Fruit fly (Drosophila melanogaster) whole organism, adult: ENCODE results near the gene cutlet.

Source experiments
- CG11617 ChIP-seq: fragments of 200-800 bp; sonication (Bioruptor generic); optimal IDR thresholded peaks from 2 replicates; lab custom pipeline; 2017; ENCODE audit warnings: mild to moderate bottlenecking, missing biosample characterization, missing genetic modification reagents, missing genetic modification characterization
- CG12768 ChIP-seq: fragments of 200-800 bp; sonication (Bioruptor generic); optimal IDR thresholded peaks from 2 replicates; lab custom pipeline; 2017; ENCODE audit warnings: missing biosample characterization, missing genetic modification characterization, mild to moderate bottlenecking, moderate library complexity, missing genetic modification reagents
- CG14711 ChIP-seq: fragments of 200-800 bp; sonication (Bioruptor generic); optimal IDR thresholded peaks from 2 replicates; lab custom pipeline; 2018; ENCODE audit warnings: missing biosample characterization, mild to moderate bottlenecking, missing genetic modification characterization, moderate library complexity
- CG1620 ChIP-seq: fragments of 200-800 bp; sonication (Bioruptor generic); optimal IDR thresholded peaks from 2 replicates; lab custom pipeline; 2016; ENCODE audit warnings: missing biosample characterization, missing genetic modification characterization
- CG5204 ChIP-seq: fragments of 200-800 bp; sonication (Bioruptor generic); optimal IDR thresholded peaks from 2 replicates; lab custom pipeline; 2016; ENCODE audit warnings: missing biosample characterization, missing genetic modification characterization
- CG7101 ChIP-seq: fragments of 200-800 bp; sonication (Bioruptor generic); optimal IDR thresholded peaks from 2 replicates; lab custom pipeline; 2018; ENCODE audit warnings: missing biosample characterization, mild to moderate bottlenecking, missing genetic modification characterization, moderate library complexity
- Clk ChIP-seq: fragments of 200-800 bp; sonication (Bioruptor generic); optimal IDR thresholded peaks from 2 replicates; lab custom pipeline; 2017; ENCODE audit warnings: missing biosample characterization, missing genetic modification characterization
- Crg-1 ChIP-seq: fragments of 200-800 bp; sonication (Bioruptor generic); optimal IDR thresholded peaks from 2 replicates; lab custom pipeline; 2016; ENCODE audit warnings: missing biosample characterization, missing genetic modification characterization
- Hr96 ChIP-seq: fragments of 200-800 bp; sonication (Bioruptor generic); optimal IDR thresholded peaks from 2 replicates; lab custom pipeline; 2016; ENCODE audit warnings: missing biosample characterization, missing genetic modification characterization
- cic ChIP-seq: fragments of 200-800 bp; sonication (Bioruptor generic); optimal IDR thresholded peaks from 2 replicates; lab custom pipeline; 2017; ENCODE audit warnings: missing biosample characterization, mild to moderate bottlenecking, missing genetic modification characterization, moderate library complexity
- kay ChIP-seq: fragments of 200-800 bp; sonication (Bioruptor generic); peaks from one replicate; lab custom pipeline; 2016; ENCODE audit warnings: missing biosample characterization, missing genetic modification characterization, borderline replicate concordance
- ovo ChIP-seq: fragments of 200-800 bp; sonication (Bioruptor generic); optimal IDR thresholded peaks from 2 replicates; lab custom pipeline; 2016; ENCODE audit warnings: missing biosample characterization, missing genetic modification characterization
- pad ChIP-seq: fragments of 200-800 bp; sonication (Bioruptor generic); optimal IDR thresholded peaks from 3 replicates; lab custom pipeline; 2017; ENCODE audit warnings: missing biosample characterization, missing genetic modification characterization, mild to moderate bottlenecking, moderate library complexity, missing genetic modification reagents
- tj ChIP-seq: fragments of 200-800 bp; sonication (Bioruptor generic); optimal IDR thresholded peaks from 3 replicates; lab custom pipeline; 2017; ENCODE audit warnings: missing biosample characterization, mild to moderate bottlenecking, missing genetic modification characterization, moderate library complexity

DNA sequence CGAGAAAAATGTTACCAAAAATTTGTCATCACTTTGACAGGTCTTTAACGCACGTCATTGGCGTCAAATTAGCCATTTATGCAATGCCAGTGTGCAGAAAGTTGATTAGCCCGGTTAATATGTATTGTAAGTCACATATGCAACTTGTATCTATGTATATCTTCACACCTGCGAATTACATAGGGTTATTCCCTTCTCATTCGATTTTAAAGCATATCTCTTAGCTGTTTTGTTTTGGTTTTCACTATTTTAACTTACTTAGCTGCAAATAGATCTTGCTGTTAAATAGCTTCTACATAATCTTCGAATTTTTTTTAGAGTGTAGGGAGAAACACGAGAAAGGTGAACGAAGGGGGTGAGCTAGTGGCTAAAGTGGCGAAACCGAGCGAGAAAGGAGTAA is 19.5 kb upstream of the cutlet start:
- no peak for TF ChIP-seq CG11617 (GFP tag; lab: Kevin White, UChicago)
- no peak for TF ChIP-seq Hr96
- no peak for TF ChIP-seq cic (GFP tag; lab: Kevin White, UChicago)
- no peak for TF ChIP-seq CG14711 (tag; lab: Kevin White, UChicago)
- no peak for TF ChIP-seq Crg-1 (GFP tag; lab: Kevin White, UChicago)
- TF ChIP-seq pad (GFP tag; lab: Kevin White, UChicago): no peak
- TF ChIP-seq CG7101 (tag; lab: Kevin White, UChicago): no peak
- no peak for TF ChIP-seq kay (GFP tag; lab: Kevin White, UChicago)
- TF ChIP-seq CG5204: no peak
- TF ChIP-seq Clk (GFP tag; lab: Kevin White, UChicago): no peak
- TF ChIP-seq CG1620 (GFP tag; lab: Kevin White, UChicago): no peak
- TF ChIP-seq tj (GFP tag; lab: Kevin White, UChicago): no peak
- no peak for TF ChIP-seq CG12768 (GFP tag; lab: Kevin White, UChicago)
- TF ChIP-seq ovo (GFP tag; lab: Kevin White, UChicago): no peak
